Fruit fly (Drosophila melanogaster) whole organism, embryonic: ENCODE results near the gene BORCS6.
A peak's percentile ranks its signal among the peaks of the same experiment; 100 is the strongest.

ENCODE experiments used
- CG10462 ChIP-seq: fragments of 200-800 bp; sonication (Bioruptor generic); optimal IDR thresholded peaks from 2 replicates; lab custom pipeline; 2016; ENCODE audit warnings: missing biosample characterization, missing genetic modification characterization
- CG10543 ChIP-seq: fragments of 200-800 bp; sonication (Bioruptor generic); optimal IDR thresholded peaks from 3 replicates; lab custom pipeline; 2017; ENCODE audit warnings: missing biosample characterization, mild to moderate bottlenecking, missing genetic modification characterization, moderate library complexity
- CG14050 ChIP-seq: fragments of 200-800 bp; sonication (Bioruptor generic); IDR thresholded peaks from 3 replicates; pipeline ENCODE4 v1.3.6; 2022; ENCODE audit warnings: missing biosample characterization, missing genetic modification characterization
- CG15514 ChIP-seq: fragments of 200-800 bp; sonication (Bioruptor generic); optimal IDR thresholded peaks from 3 replicates; lab custom pipeline; 2017; ENCODE audit warnings: missing biosample characterization, missing genetic modification characterization, mild to moderate bottlenecking, moderate library complexity, missing genetic modification reagents
- CG15696 ChIP-seq: fragments of 200-800 bp; sonication (Bioruptor generic); optimal IDR thresholded peaks from 2 replicates; lab custom pipeline; 2019; ENCODE audit warnings: missing biosample characterization, mild to moderate bottlenecking, missing genetic modification characterization, moderate library complexity
- CG1602 ChIP-seq: fragments of 200-800 bp; sonication (Bioruptor generic); optimal IDR thresholded peaks from 3 replicates; lab custom pipeline; 2016; ENCODE audit warnings: missing biosample characterization, missing genetic modification characterization
- CG16863 ChIP-seq: fragments of 200-800 bp; sonication (Bioruptor generic); optimal IDR thresholded peaks from 3 replicates; lab custom pipeline; 2016; ENCODE audit warnings: missing biosample characterization, missing genetic modification characterization
- CG17186 ChIP-seq: fragments of 200-800 bp; sonication (Bioruptor generic); optimal IDR thresholded peaks from 3 replicates; lab custom pipeline; 2017; ENCODE audit warnings: missing biosample characterization, missing genetic modification reagents, missing genetic modification characterization
- CG17328 ChIP-seq: fragments of 200-800 bp; sonication (Bioruptor generic); IDR thresholded peaks from 2 replicates; pipeline ENCODE4 v1.3.6; 2022; ENCODE audit warnings: missing biosample characterization, missing genetic modification characterization
- CG17359 ChIP-seq: fragments of 200-800 bp; sonication (Bioruptor generic); optimal IDR thresholded peaks from 3 replicates; lab custom pipeline; 2018; ENCODE audit warnings: missing biosample characterization, mild to moderate bottlenecking, missing genetic modification characterization, moderate library complexity
- CG17385 ChIP-seq: fragments of 200-800 bp; sonication (Bioruptor generic); optimal IDR thresholded peaks from 3 replicates; lab custom pipeline; 2018; ENCODE audit warnings: missing biosample characterization, mild to moderate bottlenecking, missing genetic modification characterization
- CG17829 ChIP-seq: fragments of 200-800 bp; optimal IDR thresholded peaks from 2 replicates; lab custom pipeline; 2019; ENCODE audit warnings: missing biosample characterization, mild to moderate bottlenecking, missing genetic modification characterization, moderate library complexity
- CG1792 ChIP-seq: fragments of 200-800 bp; sonication (Bioruptor generic); optimal IDR thresholded peaks from 2 replicates; lab custom pipeline; 2016; ENCODE audit warnings: missing biosample characterization, missing genetic modification characterization
- CG32767 ChIP-seq: fragments of 200-800 bp; sonication (Bioruptor generic); IDR thresholded peaks from 2 replicates; pipeline ENCODE4 v1.3.6; 2022; ENCODE audit warnings: missing biosample characterization, missing genetic modification characterization
- CG34376 ChIP-seq: fragments of 200-800 bp; sonication (Bioruptor generic); optimal IDR thresholded peaks from 2 replicates; lab custom pipeline; 2018; ENCODE audit warnings: missing biosample characterization, mild to moderate bottlenecking, missing genetic modification characterization
- CG3847 ChIP-seq: fragments of 200-800 bp; sonication (Bioruptor generic); IDR thresholded peaks from 2 replicates; pipeline ENCODE4 v1.3.6; 2022; ENCODE audit warnings: missing biosample characterization, missing genetic modification characterization
- CG42726 ChIP-seq: fragments of 200-800 bp; sonication (Bioruptor generic); IDR thresholded peaks from 2 replicates; pipeline ENCODE4 v1.3.6; 2022; ENCODE audit warnings: missing biosample characterization, missing genetic modification characterization; ENCODE audit not compliant: partially characterized antibody
- CG4328 ChIP-seq: fragments of 200-800 bp; sonication (Bioruptor generic); optimal IDR thresholded peaks from 3 replicates; lab custom pipeline; 2017; ENCODE audit warnings: missing biosample characterization, missing genetic modification reagents, missing genetic modification characterization
- CG8359 ChIP-seq: fragments of 200-800 bp; sonication (Bioruptor generic); optimal IDR thresholded peaks from 2 replicates; lab custom pipeline; 2017; ENCODE audit warnings: missing biosample characterization, mild to moderate bottlenecking, missing genetic modification characterization, borderline replicate concordance
- CG8478 ChIP-seq: fragments of >200 bp; optimal IDR thresholded peaks from 2 replicates; lab custom pipeline; 2018
- Dek ChIP-seq: fragments of 200-800 bp; sonication (Bioruptor generic); optimal IDR thresholded peaks from 3 replicates; lab custom pipeline; 2019; ENCODE audit warnings: missing biosample characterization, mild to moderate bottlenecking, missing genetic modification characterization, moderate library complexity
- Gsc ChIP-seq: fragments of 200-800 bp; sonication (Bioruptor generic); IDR thresholded peaks from 2 replicates; pipeline ENCODE4 v1.3.6; 2022; ENCODE audit warnings: missing biosample characterization, missing genetic modification characterization
- Hr3 ChIP-seq: fragments of 200-800 bp; sonication (Bioruptor generic); optimal IDR thresholded peaks from 3 replicates; lab custom pipeline; 2016; ENCODE audit warnings: missing biosample characterization, missing genetic modification characterization
- Nf-YA ChIP-seq: fragments of 200-800 bp; sonication (Bioruptor generic); IDR thresholded peaks from 2 replicates; pipeline ENCODE4 v1.3.6; 2022; ENCODE audit warnings: missing biosample characterization, missing genetic modification characterization
- PHDP ChIP-seq: fragments of 200-800 bp; sonication (Bioruptor generic); optimal IDR thresholded peaks from 3 replicates; lab custom pipeline; 2018; ENCODE audit warnings: missing biosample characterization, mild to moderate bottlenecking, missing genetic modification characterization, moderate library complexity
- Rfx ChIP-seq: fragments of 200-800 bp; sonication (Bioruptor generic); IDR thresholded peaks from 2 replicates; pipeline ENCODE4 v1.3.6; 2022; ENCODE audit warnings: missing biosample characterization, missing genetic modification characterization
- Side ChIP-seq: fragments of 200-800 bp; sonication (Bioruptor generic); optimal IDR thresholded peaks from 2 replicates; lab custom pipeline; 2016; ENCODE audit warnings: missing biosample characterization, missing genetic modification characterization
- Spps ChIP-seq: fragments of 200-800 bp; sonication (Bioruptor generic); optimal IDR thresholded peaks from 2 replicates; lab custom pipeline; 2018; ENCODE audit warnings: missing biosample characterization, mild to moderate bottlenecking, missing genetic modification characterization
- Sry-β ChIP-seq: fragments of 200-800 bp; sonication (Bioruptor generic); optimal IDR thresholded peaks from 2 replicates; lab custom pipeline; 2018; ENCODE audit warnings: missing biosample characterization, mild to moderate bottlenecking, missing genetic modification characterization, moderate library complexity
- Taf1 ChIP-seq: fragments of 200-800 bp; sonication (Bioruptor generic); IDR thresholded peaks from 2 replicates; pipeline ENCODE4 v1.3.6; 2022; ENCODE audit warnings: missing biosample characterization, missing genetic modification characterization
- ab ChIP-seq: fragments of 200-800 bp; sonication (Bioruptor generic); optimal IDR thresholded peaks from 2 replicates; lab custom pipeline; 2016; ENCODE audit warnings: missing biosample characterization, missing genetic modification characterization
- abd-A ChIP-seq: fragments of 200-800 bp; sonication (Bioruptor generic); optimal IDR thresholded peaks from 3 replicates; lab custom pipeline; 2019; ENCODE audit warnings: missing biosample characterization, mild to moderate bottlenecking, missing genetic modification characterization, moderate library complexity
- ara ChIP-seq: fragments of 200-800 bp; sonication (Bioruptor generic); IDR thresholded peaks from 2 replicates; pipeline ENCODE4 v1.3.6; 2022; ENCODE audit warnings: missing biosample characterization, missing genetic modification characterization
- chinmo ChIP-seq: fragments of 200-800 bp; sonication (Bioruptor generic); IDR thresholded peaks from 4 replicates; pipeline ENCODE4 v1.3.6; 2022; ENCODE audit warnings: missing biosample characterization, missing genetic modification characterization; ENCODE audit not compliant: partially characterized antibody
- crp ChIP-seq, 2 experiments: fragments of 200-800 bp; sonication (Bioruptor generic); optimal IDR thresholded peaks; 2 replicates in 1 of 2; 3 replicates in 1 of 2; lab custom pipeline; 2017; ENCODE audit warnings: missing biosample characterization in 2 of 2, missing genetic modification characterization in 2 of 2, mild to moderate bottlenecking in 1 of 2, moderate library complexity in 1 of 2
- fd3F ChIP-seq: fragments of 200-800 bp; sonication (Bioruptor generic); optimal IDR thresholded peaks from 2 replicates; lab custom pipeline; 2018; ENCODE audit warnings: missing biosample characterization, mild to moderate bottlenecking, missing genetic modification characterization, moderate library complexity
- gcm ChIP-seq: fragments of 200-800 bp; sonication (Bioruptor generic); optimal IDR thresholded peaks from 2 replicates; lab custom pipeline; 2019; ENCODE audit warnings: missing biosample characterization, mild to moderate bottlenecking, missing genetic modification characterization, moderate library complexity
- grau ChIP-seq: fragments of 200-800 bp; optimal IDR thresholded peaks from 3 replicates; lab custom pipeline; 2019; ENCODE audit warnings: missing biosample characterization, mild to moderate bottlenecking, missing genetic modification characterization, moderate library complexity
- grn ChIP-seq: fragments of 200-800 bp; sonication (Bioruptor generic); optimal IDR thresholded peaks from 3 replicates; lab custom pipeline; 2017; ENCODE audit warnings: missing biosample characterization, missing genetic modification characterization
- lov ChIP-seq, 2 experiments: fragments of 200-800 bp in 1 of 2; fragments of >200 bp in 1 of 2; sonication (Bioruptor generic) in 1 of 2; IDR thresholded peaks in 1 of 2; optimal IDR thresholded peaks in 1 of 2; 2 replicates in 1 of 2; 3 replicates in 1 of 2; pipeline versions ENCODE4 v1.3.6 to Lab custom; 2017 to 2022; ENCODE audit warnings: missing biosample characterization in 1 of 2, missing genetic modification characterization in 1 of 2
- maf-S ChIP-seq: fragments of 200-800 bp; sonication (Bioruptor generic); optimal IDR thresholded peaks from 2 replicates; lab custom pipeline; 2016; ENCODE audit warnings: missing biosample characterization, missing genetic modification characterization
- mirr ChIP-seq: fragments of 200-800 bp; sonication (Bioruptor generic); optimal IDR thresholded peaks from 3 replicates; lab custom pipeline; 2018; ENCODE audit warnings: missing biosample characterization, mild to moderate bottlenecking, missing genetic modification characterization
- schlank ChIP-seq: fragments of 200-800 bp; sonication (Bioruptor generic); optimal IDR thresholded peaks from 2 replicates; lab custom pipeline; 2018; ENCODE audit warnings: missing biosample characterization, mild to moderate bottlenecking, missing genetic modification characterization
- sim ChIP-seq: fragments of 200-800 bp; sonication (Bioruptor generic); IDR thresholded peaks from 2 replicates; pipeline ENCODE4 v1.3.6; 2022; ENCODE audit warnings: missing biosample characterization, missing genetic modification characterization
- sob ChIP-seq: fragments of 200-800 bp; sonication (Bioruptor generic); IDR thresholded peaks from 2 replicates; pipeline ENCODE4 v1.3.6; 2022; ENCODE audit warnings: missing biosample characterization, missing genetic modification characterization
- sr ChIP-seq: fragments of 200-800 bp; sonication (Bioruptor generic); IDR thresholded peaks from 3 replicates; pipeline ENCODE4 v1.3.6; 2022; ENCODE audit warnings: missing biosample characterization, missing genetic modification characterization
- ssp ChIP-seq: fragments of 200-800 bp; sonication (Bioruptor generic); IDR thresholded peaks from 2 replicates; pipeline ENCODE4 v1.3.6; 2022; ENCODE audit warnings: missing biosample characterization, missing genetic modification characterization
- stc ChIP-seq: fragments of 200-800 bp; sonication (Bioruptor generic); IDR thresholded peaks from 2 replicates; pipeline ENCODE4 v1.3.6; 2022; ENCODE audit warnings: missing biosample characterization, missing genetic modification characterization
- tll ChIP-seq, 2 experiments: fragments of 200-800 bp in 1 of 2; fragments of >200 bp in 1 of 2; sonication (Bioruptor generic) in 1 of 2; optimal IDR thresholded peaks; 2 replicates each; lab custom pipeline; 2017 to 2019; ENCODE audit warnings: missing biosample characterization in 2 of 2, missing genetic modification characterization in 2 of 2, mild to moderate bottlenecking in 1 of 2, moderate library complexity in 1 of 2

Gene BORCS6

DNA sequence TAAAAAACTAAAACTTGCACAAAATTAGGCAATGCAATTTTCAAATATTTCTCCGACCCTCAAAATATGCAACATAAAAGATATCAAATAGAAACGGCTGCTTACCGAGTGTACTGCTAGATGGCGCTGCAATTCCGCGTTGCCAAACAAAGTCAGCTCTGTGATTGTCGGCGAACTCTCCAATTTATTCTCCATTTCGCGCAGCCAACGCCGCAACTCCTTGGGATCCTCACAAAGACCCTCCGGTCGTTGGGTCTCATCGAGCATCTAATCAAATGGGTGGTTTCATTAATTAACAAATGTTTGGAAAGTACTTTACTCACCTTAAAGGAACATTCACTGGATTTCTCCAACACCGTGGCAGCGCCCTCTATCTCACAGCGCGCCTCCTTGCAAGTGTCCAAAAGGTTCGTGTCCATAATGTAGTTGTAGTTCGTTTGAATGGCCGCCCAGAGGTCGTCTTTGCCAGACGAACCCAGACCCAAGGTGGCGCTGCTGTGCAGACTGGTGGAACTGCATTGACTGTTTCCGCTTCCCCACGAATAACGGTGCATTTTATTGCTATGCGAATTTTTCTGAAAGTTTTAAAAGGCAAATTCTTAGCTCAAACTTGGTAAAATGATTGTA, 34.8 kb upstream of the BORCS6 start (continued):
- TF ChIP-seq Hr3 (GFP tag; lab: Kevin White, UChicago) (peak; percentile 79), CG10462 (GFP tag; lab: Kevin White, UChicago) (peak; percentile 51), ara (GFP tag; lab: Robert Waterston, UW) (0 out of 2 replicates have a peak, but pooled peaks have one; percentile 45), chinmo (GFP tag; lab: Robert Waterston, UW) (no peak), Spps (tag; lab: Kevin White, UChicago) (no peak), mirr (GFP tag; lab: Kevin White, UChicago) (peak; percentile 44), CG4328 (GFP tag; lab: Kevin White, UChicago) (peak; percentile 36), schlank (no peak), CG32767 (GFP tag; lab: Robert Waterston, UW) (no peak), sim (GFP tag; lab: Robert Waterston, UW) (no peak), CG17385 (GFP tag; lab: Kevin White, UChicago) (peak; percentile 57), CG1602 (GFP tag; lab: Kevin White, UChicago) (peak; percentile 77), abd-A (tag; lab: Kevin White, UChicago) (no peak), Sry-β (GFP tag; lab: Kevin White, UChicago) (no peak), Taf1 (GFP tag; lab: Robert Waterston, UW) (no peak; the same call in 1 of the 2 replicates), Nf-YA (no peak), lov (optimal IDR thresholded peaks at IDR 0.05; lab: Kevin White, UChicago) (no peak), lov (GFP tag; IDR thresholded peaks at IDR 0.05; lab: Robert Waterston, UW) (peak; percentile 71; the same call in 2 of the 3 replicates), CG16863 (GFP tag; lab: Kevin White, UChicago) (peak; percentile 84), CG8478 (lab: Kevin White, UChicago) (peak; percentile 94), grau (tag; lab: Kevin White, UChicago) (peak; percentile 65), CG10543 (GFP tag; lab: Kevin White, UChicago) (peak; percentile 60), CG42726 (GFP tag; lab: Robert Waterston, UW) (peak; percentile 62; the same call in 1 of the 2 replicates), CG14050 (GFP tag; lab: Robert Waterston, UW) (peak; percentile 42; the same call in 1 of the 3 replicates), CG34376 (GFP tag; lab: Kevin White, UChicago) (no peak), PHDP (peak; percentile 50), ab (no peak), sr (GFP tag; lab: Robert Waterston, UW) (peak; percentile 67; the same call in 2 of the 3 replicates), Side (GFP tag; lab: Kevin White, UChicago) (peak; percentile 75), stc (0 out of 2 replicates have a peak, but pooled peaks have one; percentile 22), CG17328 (GFP tag; lab: Robert Waterston, UW) (peak; percentile 72), grn (peak; percentile 18), gcm (GFP tag; lab: Kevin White, UChicago) (no peak), crp (GFP tag; optimal IDR thresholded peaks at IDR 0.05; lab: Kevin White, UChicago) (no peak), Rfx (peak; percentile 90), CG1792 (GFP tag; lab: Kevin White, UChicago) (peak; percentile 73), CG3847 (GFP tag; lab: Robert Waterston, UW) (peak; percentile 75), Dek (peak; percentile 23), CG15696 (tag; lab: Kevin White, UChicago) (peak; percentile 81), CG17829 (tag; lab: Kevin White, UChicago) (peak; percentile 61), CG15514 (GFP tag; lab: Kevin White, UChicago) (peak; percentile 28), tll (GFP tag; optimal IDR thresholded peaks at IDR 0.05; lab: Kevin White, UChicago) (peak; percentile 22 to 58), fd3F (GFP tag; lab: Kevin White, UChicago) (peak; percentile 53), CG17186 (GFP tag; lab: Kevin White, UChicago) (no peak), maf-S (GFP tag; lab: Kevin White, UChicago) (peak; percentile 72), CG8359 (no peak), ssp (peak; percentile 67), Gsc (GFP tag; lab: Robert Waterston, UW) (no peak), sob (GFP tag; lab: Robert Waterston, UW) (peak; percentile 74; the same call in 1 of the 2 replicates), CG17359 (tag; lab: Kevin White, UChicago) (peak; percentile 64)
